Fruit fly (Drosophila melanogaster) whole organism, adult: ENCODE data around the gene Tnpo-SR.

Experiments
- CG11617 ChIP-seq: fragments of 200-800 bp; sonication (Bioruptor generic); optimal IDR thresholded peaks from 2 replicates; lab custom pipeline; 2017; ENCODE audit warnings: mild to moderate bottlenecking, missing biosample characterization, missing genetic modification reagents, missing genetic modification characterization
- CG12768 ChIP-seq: fragments of 200-800 bp; sonication (Bioruptor generic); optimal IDR thresholded peaks from 2 replicates; lab custom pipeline; 2017; ENCODE audit warnings: missing biosample characterization, missing genetic modification characterization, mild to moderate bottlenecking, moderate library complexity, missing genetic modification reagents
- CG14711 ChIP-seq: fragments of 200-800 bp; sonication (Bioruptor generic); optimal IDR thresholded peaks from 2 replicates; lab custom pipeline; 2018; ENCODE audit warnings: missing biosample characterization, mild to moderate bottlenecking, missing genetic modification characterization, moderate library complexity
- CG1620 ChIP-seq: fragments of 200-800 bp; sonication (Bioruptor generic); optimal IDR thresholded peaks from 2 replicates; lab custom pipeline; 2016; ENCODE audit warnings: missing biosample characterization, missing genetic modification characterization
- CG7045 ChIP-seq: fragments of 200-800 bp; sonication (Bioruptor generic); optimal IDR thresholded peaks from 2 replicates; lab custom pipeline; 2017; ENCODE audit warnings: missing biosample characterization, mild to moderate bottlenecking, missing genetic modification characterization
- CG7101 ChIP-seq: fragments of 200-800 bp; sonication (Bioruptor generic); optimal IDR thresholded peaks from 2 replicates; lab custom pipeline; 2018; ENCODE audit warnings: missing biosample characterization, mild to moderate bottlenecking, missing genetic modification characterization, moderate library complexity
- Clk ChIP-seq: fragments of 200-800 bp; sonication (Bioruptor generic); optimal IDR thresholded peaks from 2 replicates; lab custom pipeline; 2017; ENCODE audit warnings: missing biosample characterization, missing genetic modification characterization
- Crg-1 ChIP-seq: fragments of 200-800 bp; sonication (Bioruptor generic); optimal IDR thresholded peaks from 2 replicates; lab custom pipeline; 2016; ENCODE audit warnings: missing biosample characterization, missing genetic modification characterization
- Mnt ChIP-seq: fragments of 200-800 bp; sonication (Bioruptor generic); optimal IDR thresholded peaks from 2 replicates; lab custom pipeline; 2016; ENCODE audit warnings: missing biosample characterization, mild to moderate bottlenecking, missing genetic modification characterization
- cic ChIP-seq: fragments of 200-800 bp; sonication (Bioruptor generic); optimal IDR thresholded peaks from 2 replicates; lab custom pipeline; 2017; ENCODE audit warnings: missing biosample characterization, mild to moderate bottlenecking, missing genetic modification characterization, moderate library complexity
- cnc ChIP-seq, 2 experiments: fragments of >200 bp; optimal IDR thresholded peaks; 2 replicates each; lab custom pipeline; 2017
- kay ChIP-seq: fragments of 200-800 bp; sonication (Bioruptor generic); peaks from one replicate; lab custom pipeline; 2016; ENCODE audit warnings: missing biosample characterization, missing genetic modification characterization, borderline replicate concordance
- ovo ChIP-seq: fragments of 200-800 bp; sonication (Bioruptor generic); optimal IDR thresholded peaks from 2 replicates; lab custom pipeline; 2016; ENCODE audit warnings: missing biosample characterization, missing genetic modification characterization
- tj ChIP-seq: fragments of 200-800 bp; sonication (Bioruptor generic); optimal IDR thresholded peaks from 3 replicates; lab custom pipeline; 2017; ENCODE audit warnings: missing biosample characterization, mild to moderate bottlenecking, missing genetic modification characterization, moderate library complexity

DNA sequence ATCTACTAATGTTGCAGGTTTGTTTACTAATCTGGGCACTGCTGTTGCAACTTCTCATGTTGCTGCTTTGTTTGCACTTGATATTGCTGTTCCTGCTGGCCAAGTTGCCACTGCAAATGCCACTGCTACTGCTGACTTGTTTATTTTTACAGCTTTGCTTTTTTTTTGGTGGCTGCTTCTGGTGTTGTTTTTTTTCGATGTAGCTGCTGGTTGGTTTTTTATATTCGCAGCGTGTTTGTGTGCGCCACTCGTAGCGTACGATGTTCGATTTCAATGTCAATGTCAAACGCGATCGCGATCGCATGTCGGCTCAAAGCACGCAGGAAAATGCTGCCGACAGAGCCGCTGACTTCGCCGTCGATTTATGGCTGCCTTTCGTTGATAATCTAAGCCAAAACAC, 31.9 kb upstream of the Tnpo-SR start:
- TF ChIP-seq kay (no peak), cnc (optimal IDR thresholded peaks at IDR 0.05; lab: Kevin White, UChicago) (no peak), Mnt (no peak), Clk (GFP tag; lab: Kevin White, UChicago) (no peak), ovo (GFP tag; lab: Kevin White, UChicago) (no peak), CG12768 (no peak), CG14711 (tag; lab: Kevin White, UChicago) (no peak), cic (GFP tag; lab: Kevin White, UChicago) (no peak), Crg-1 (GFP tag; lab: Kevin White, UChicago) (no peak), CG7045 (GFP tag; lab: Kevin White, UChicago) (no peak), CG11617 (no peak), CG1620 (GFP tag; lab: Kevin White, UChicago) (no peak), CG7101 (tag; lab: Kevin White, UChicago) (no peak), tj (GFP tag; lab: Kevin White, UChicago) (no peak)
